Fruit fly (Drosophila melanogaster): ENCODE measurements around the gene CG12971.

dm6 chr3L:21385699-21386098, 29.4 kb upstream of the CG12971 start:
- TF ChIP-seq CG8478 (optimal IDR thresholded peaks at IDR 0.05) (no peak), CTCF (optimal IDR thresholded peaks at IDR 0.05) (no peak)

Measured in S2 (cell line).